Worm (Caenorhabditis elegans) whole organism, late embryonic: ENCODE results near the gene Y45F3A.4.

Experiments used
- T23F11.4 ChIP-seq: fragments of 200-800 bp; sonication (Bioruptor generic); optimal IDR thresholded peaks from 2 replicates; lab custom pipeline; 2018; ENCODE audit warnings: mild to moderate bottlenecking, missing genetic modification characterization, missing compliant biosample characterization
- eyg-1 ChIP-seq: sonication (generic microtip); optimal IDR thresholded peaks from 2 replicates; lab custom pipeline; 2016; ENCODE audit warnings: missing genotype, missing genetic modification characterization, missing compliant biosample characterization
- fkh-10 ChIP-seq: fragments of 150-350 bp; optimal IDR thresholded peaks from 2 replicates; lab custom pipeline; 2014; ENCODE audit warnings: missing biosample characterization, missing genetic modification reagents, missing genetic modification characterization
- gmeb-2 ChIP-seq: sonication (generic microtip); optimal IDR thresholded peaks from 2 replicates; lab custom pipeline; 2016; ENCODE audit warnings: missing genetic modification characterization, inconsistent platforms, missing compliant biosample characterization
- pat-9 ChIP-seq: fragments of 200-800 bp; sonication (Bioruptor generic); optimal IDR thresholded peaks from 2 replicates; lab custom pipeline; 2018; ENCODE audit warnings: mild to moderate bottlenecking, missing genetic modification characterization, moderate library complexity, missing compliant biosample characterization
- pqm-1 ChIP-seq: sonication (generic microtip); optimal IDR thresholded peaks from 2 replicates; lab custom pipeline; 2016; ENCODE audit warnings: missing genetic modification characterization, missing compliant biosample characterization

DNA sequence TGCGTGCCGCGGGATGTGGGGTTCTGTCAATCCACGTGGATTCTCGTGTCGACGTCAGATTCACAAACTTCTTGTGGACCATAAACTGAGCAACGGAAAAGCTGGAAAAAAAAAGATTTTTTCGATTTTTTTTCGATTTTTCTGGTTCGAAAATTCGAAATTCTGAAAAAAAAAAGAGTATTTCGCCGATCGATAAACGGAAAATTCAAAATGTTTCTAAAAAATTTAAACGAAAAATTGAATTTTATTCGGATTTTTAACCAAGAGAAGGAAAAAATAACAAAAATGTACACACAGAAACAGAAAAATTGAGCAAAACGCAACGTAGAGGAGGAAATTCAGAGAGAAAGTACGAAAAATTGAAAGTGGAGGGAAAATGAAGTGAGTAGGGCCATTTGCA is 21.2 kb upstream of the Y45F3A.4 start, which contains the start of gene Y39A1A.3:
- TF ChIP-seq fkh-10 (GFP tag; lab: Kevin White, UChicago) (no peak), pat-9 (no peak), eyg-1 (tag; lab: Kevin White, UChicago) (no peak), gmeb-2 (tag; lab: Kevin White, UChicago) (no peak), pqm-1 (no peak), T23F11.4 (GFP tag; lab: Kevin White, UChicago) (no peak)
